Fruit fly (Drosophila melanogaster): Measurements from ENCODE around the gene IPIP.

IPIP gene

dm6 chr2L:6050575-6050974, 2.8 kb downstream of the IPIP start, which contains the start of gene CG9135 (continued):
- no peak for TF ChIP-seq CG2678 (tag; optimal IDR thresholded peaks at IDR 0.05)
- TF ChIP-seq CG6683 (GFP tag; optimal IDR thresholded peaks at IDR 0.05), result no peak
- peak; percentile 2 for TF ChIP-seq CTCF (GFP tag; optimal IDR thresholded peaks at IDR 0.05)
- TF ChIP-seq gfzf (GFP tag; optimal IDR thresholded peaks at IDR 0.05), result no peak
- TF ChIP-seq CG15514 (GFP tag; optimal IDR thresholded peaks at IDR 0.05), result peak; percentile 58
- no peak for TF ChIP-seq HLHmδ (GFP tag; optimal IDR thresholded peaks at IDR 0.05)
- TF ChIP-seq CG42726 (GFP tag; IDR thresholded peaks at IDR 0.05; ENCODE audit: partially characterized antibody), result peak; percentile 99
- peak; percentile 99 for TF ChIP-seq zen2 (GFP tag; IDR thresholded peaks at IDR 0.05; ENCODE audit: partially characterized antibody)
- peak; percentile 90 for TF ChIP-seq CG2129 (GFP tag; IDR thresholded peaks at IDR 0.05; ENCODE audit: partially characterized antibody)
- no peak for TF ChIP-seq CG18619 (GFP tag; optimal IDR thresholded peaks at IDR 0.05)
- TF ChIP-seq Vsx1 (GFP tag; optimal IDR thresholded peaks at IDR 0.05), result no peak
- no peak for TF ChIP-seq ase (GFP tag; IDR thresholded peaks at IDR 0.05)
- TF ChIP-seq seq (GFP tag; IDR thresholded peaks at IDR 0.05), result no peak
- TF ChIP-seq fu2 (GFP tag; optimal IDR thresholded peaks at IDR 0.05), result no peak
- peak; percentile 88 for TF ChIP-seq bigmax (GFP tag; optimal IDR thresholded peaks at IDR 0.05)
- no peak for TF ChIP-seq CG12299 (tag; optimal IDR thresholded peaks at IDR 0.05)
- no peak for TF ChIP-seq MTF-1 (GFP tag; optimal IDR thresholded peaks at IDR 0.05; ENCODE audit: borderline replicate concordance)
- no peak for TF ChIP-seq CG15696 (tag; optimal IDR thresholded peaks at IDR 0.05)
- TF ChIP-seq CG5953 (GFP tag; IDR thresholded peaks at IDR 0.05), result no peak
- TF ChIP-seq Atf-2 (GFP tag; optimal IDR thresholded peaks at IDR 0.05), result no peak
- TF ChIP-seq CG7963 (GFP tag; IDR thresholded peaks at IDR 0.05; ENCODE audit: partially characterized antibody), result peak; percentile 100
- peak; percentile 100 for TF ChIP-seq bbx (GFP tag; IDR thresholded peaks at IDR 0.05; ENCODE audit: partially characterized antibody)
- peak; percentile 6 for TF ChIP-seq luna (GFP tag; optimal IDR thresholded peaks at IDR 0.05)
- no peak for TF ChIP-seq CG3163 (GFP tag; optimal IDR thresholded peaks at IDR 0.05)
- TF ChIP-seq trh (GFP tag; optimal IDR thresholded peaks at IDR 0.05), result no peak
- no peak for TF ChIP-seq CG8478 (optimal IDR thresholded peaks at IDR 0.05)
- TF ChIP-seq CG3726 (GFP tag; IDR thresholded peaks at IDR 0.05), result no peak
- peak; percentile 99 for TF ChIP-seq amos (GFP tag; IDR thresholded peaks at IDR 0.05; ENCODE audit: partially characterized antibody)
- no peak for TF ChIP-seq chm (GFP tag; IDR thresholded peaks at IDR 0.05)
- TF ChIP-seq CG17385 (GFP tag; optimal IDR thresholded peaks at IDR 0.05), result no peak
- peak; percentile 62 for TF ChIP-seq Rfx (GFP tag; IDR thresholded peaks at IDR 0.05)
- TF ChIP-seq Meics (GFP tag; optimal IDR thresholded peaks at IDR 0.05), result no peak
- TF ChIP-seq Spps (tag; optimal IDR thresholded peaks at IDR 0.05), result no peak
- no peak for TF ChIP-seq cg (GFP tag; optimal IDR thresholded peaks at IDR 0.05)
- no peak for TF ChIP-seq CG9817 (tag; optimal IDR thresholded peaks at IDR 0.05)
- TF ChIP-seq Taf1 (GFP tag; IDR thresholded peaks at IDR 0.05), result no peak
- TF ChIP-seq ATbp (GFP tag; optimal IDR thresholded peaks at IDR 0.05), result no peak
- TF ChIP-seq az2 (GFP tag; optimal IDR thresholded peaks at IDR 0.05), result no peak
- peak; percentile 14 for TF ChIP-seq CG4617 (GFP tag; optimal IDR thresholded peaks at IDR 0.05; ENCODE audit: borderline replicate concordance)
- TF ChIP-seq NFAT (GFP tag; IDR thresholded peaks at IDR 0.05), result no peak
- TF ChIP-seq Dbx (GFP tag; IDR thresholded peaks at IDR 0.05), result no peak; the same call in 2 of the 3 replicates
- no peak for TF ChIP-seq pita (GFP tag; optimal IDR thresholded peaks at IDR 0.05)
- peak; percentile 99 for TF ChIP-seq vnd (GFP tag; IDR thresholded peaks at IDR 0.05; ENCODE audit: partially characterized antibody)
- peak; percentile 99 for TF ChIP-seq Bgb (GFP tag; IDR thresholded peaks at IDR 0.05; ENCODE audit: partially characterized antibody)
- TF ChIP-seq slou (GFP tag; optimal IDR thresholded peaks at IDR 0.05), result no peak
- TF ChIP-seq H15 (GFP tag; IDR thresholded peaks at IDR 0.05), result no peak
- TF ChIP-seq crp (GFP tag; optimal IDR thresholded peaks at IDR 0.05), result peak in 1 of 2 experiments; percentile 19
- TF ChIP-seq pzg (GFP tag; optimal IDR thresholded peaks at IDR 0.05), result peak; percentile 86
- TF ChIP-seq sens (GFP tag), result no peak
- TF ChIP-seq HmgZ (tag; optimal IDR thresholded peaks at IDR 0.05), result peak; percentile 23
- TF ChIP-seq Sry-δ (GFP tag; optimal IDR thresholded peaks at IDR 0.05), result peak; percentile 84
